Worm (Caenorhabditis elegans): Measurements from ENCODE around the gene wago-10.

wago-10 gene

DNA sequence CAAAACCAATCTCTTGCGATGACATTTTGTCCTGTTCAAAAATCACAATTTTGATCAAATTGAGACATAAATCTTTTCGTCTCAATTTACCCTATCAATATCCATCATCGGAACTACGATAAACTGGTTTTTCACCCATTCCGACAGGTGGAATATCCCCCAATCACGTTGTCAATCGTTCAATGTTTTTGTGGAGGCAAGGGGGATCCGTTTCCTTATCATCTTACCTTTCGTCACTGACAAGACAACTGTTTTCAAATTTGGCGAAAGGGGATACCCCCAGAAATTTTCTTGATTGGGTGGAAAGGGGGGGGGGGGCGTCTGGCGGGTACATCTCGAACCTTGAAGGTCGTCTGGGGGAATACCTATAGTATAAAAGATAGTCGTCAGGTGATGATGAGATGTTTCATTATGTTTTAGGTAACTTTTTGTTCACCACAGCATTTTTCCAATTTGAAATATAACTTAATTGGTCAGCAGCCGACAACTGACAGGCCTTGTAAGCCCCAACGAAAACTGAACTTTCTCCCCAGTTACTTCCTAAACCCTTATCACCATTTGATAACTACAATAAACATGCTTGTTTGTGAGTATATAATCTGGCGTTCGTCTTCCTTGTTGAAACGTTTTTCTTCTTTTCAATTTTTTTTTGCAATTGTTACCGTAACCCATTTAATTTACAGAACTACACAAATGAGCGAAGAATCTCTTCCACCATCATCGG, 38.2 kb downstream of the wago-10 start, which contains the start of gene ZK6.8:
ZK6.8 (plus strand) TSS at position 682 of the 724 bp plus-strand sequence.
- TF ChIP-seq unc-39 (tag; optimal IDR thresholded peaks at IDR 0.05) = no peak
- TF ChIP-seq ztf-11 (tag; optimal IDR thresholded peaks at IDR 0.05) = no peak
- no peak for TF ChIP-seq unc-62 (GFP tag; optimal IDR thresholded peaks at IDR 0.05)
- TF ChIP-seq bed-3 (GFP tag; optimal IDR thresholded peaks at IDR 0.05) = no peak
- TF ChIP-seq ceh-83 (GFP tag; optimal IDR thresholded peaks at IDR 0.05) = no peak
- TF ChIP-seq mep-1 (tag; optimal IDR thresholded peaks at IDR 0.05) = no peak

DNA sequence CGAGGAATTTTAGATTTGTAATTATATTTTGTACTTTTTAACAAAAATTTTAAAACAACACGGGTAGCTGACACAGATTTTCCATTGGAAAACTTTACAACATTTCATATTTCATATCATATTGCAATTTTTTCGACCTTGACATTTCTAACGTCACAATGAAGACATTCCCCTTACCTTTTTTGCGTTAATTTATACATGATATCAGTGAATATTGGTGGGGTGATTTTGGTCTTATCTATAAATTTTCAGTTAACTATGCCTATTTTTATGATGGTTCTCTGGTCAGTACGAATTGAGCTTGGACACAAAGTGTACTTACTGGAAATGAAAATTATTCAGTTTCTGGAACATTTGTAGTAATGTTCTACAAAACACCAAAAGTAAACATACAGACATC, 41.3 kb downstream of the wago-10 start:
- TF ChIP-seq lin-13 (tag; optimal IDR thresholded peaks at IDR 0.05) (no peak), M03D4.4 (tag; optimal IDR thresholded peaks at IDR 0.05) (no peak), lin-32 (GFP tag; optimal IDR thresholded peaks at IDR 0.05) (no peak), unc-120 (tag; optimal IDR thresholded peaks at IDR 0.05; ENCODE audit: poor library complexity, severe bottlenecking) (no peak)

DNA sequence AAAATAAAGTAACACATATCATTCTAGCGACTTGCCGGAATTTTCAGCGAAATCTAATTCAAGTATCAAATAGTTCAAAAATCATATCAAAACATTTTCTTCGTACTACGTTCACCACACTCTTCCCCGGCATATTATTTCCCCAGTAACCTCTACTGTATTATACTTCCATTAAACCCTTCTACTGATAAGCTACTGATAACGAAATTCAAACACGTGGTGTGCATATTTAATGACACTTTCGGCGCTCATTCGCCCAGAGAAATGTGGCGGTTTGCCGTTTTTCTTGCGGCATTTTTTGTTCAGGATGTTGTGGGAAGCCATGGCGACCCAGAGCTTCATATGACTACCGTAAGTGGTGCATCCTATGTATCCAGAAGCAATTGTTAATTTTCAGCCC, 42.3 kb downstream of the wago-10 start, which contains the start of gene lipl-5:
lipl-5 (plus strand) TSS at position 259 of the 400 bp plus-strand sequence.
- no peak for TF ChIP-seq mab-5 (tag; optimal IDR thresholded peaks at IDR 0.05)
- TF ChIP-seq drap-1 (GFP tag; optimal IDR thresholded peaks at IDR 0.05) = no peak
- TF ChIP-seq mep-1 (tag; optimal IDR thresholded peaks at IDR 0.05) = no peak
- TF ChIP-seq nhr-237 (tag; optimal IDR thresholded peaks at IDR 0.05) = no peak

DNA sequence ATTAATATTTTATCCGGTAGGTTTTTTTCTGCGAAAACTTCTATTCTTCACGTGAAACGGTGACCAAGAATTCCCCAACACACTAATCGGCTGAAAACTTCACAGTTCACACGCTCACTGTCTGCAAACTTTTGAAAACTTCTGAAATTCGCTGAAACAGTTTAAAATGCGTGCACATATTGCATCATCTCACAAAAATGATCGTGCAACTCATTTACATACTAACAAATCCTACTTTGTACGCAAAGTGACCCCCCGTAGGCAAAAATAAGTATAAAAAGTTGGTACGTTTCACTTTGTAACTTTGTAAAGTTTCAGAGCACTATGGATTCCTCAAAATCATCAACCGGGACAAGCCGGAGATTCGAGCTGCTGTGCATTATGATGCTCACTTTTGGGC, 45.2 kb downstream of the wago-10 start, which contains the start of gene ZK6.6:
ZK6.6 (plus strand) TSS at position 301 of the 400 bp plus-strand sequence.
- TF ChIP-seq hlh-1 (tag; optimal IDR thresholded peaks at IDR 0.05) = no peak
- TF ChIP-seq pha-4 (tag; optimal IDR thresholded peaks at IDR 0.05) = no peak
- no peak for TF ChIP-seq ces-1 (GFP tag; optimal IDR thresholded peaks at IDR 0.05)
- TF ChIP-seq tbx-8 (GFP tag; optimal IDR thresholded peaks at IDR 0.05) = no peak
- TF ChIP-seq lin-32 (GFP tag; optimal IDR thresholded peaks at IDR 0.05) = no peak
- no peak for TF ChIP-seq bed-3 (GFP tag; optimal IDR thresholded peaks at IDR 0.05)
- TF ChIP-seq snpc-4 (tag; optimal IDR thresholded peaks at IDR 0.05) = no peak
- TF ChIP-seq lsy-2 (tag; optimal IDR thresholded peaks at IDR 0.05) = no peak
- TF ChIP-seq nhr-76 (tag; optimal IDR thresholded peaks at IDR 0.05) = no peak
- no peak for TF ChIP-seq blmp-1 (tag; optimal IDR thresholded peaks at IDR 0.05)
- TF ChIP-seq nhr-12 (tag; optimal IDR thresholded peaks at IDR 0.05) = no peak
- no peak for TF ChIP-seq zip-8 (tag; optimal IDR thresholded peaks at IDR 0.05)
- TF ChIP-seq ceh-43 (GFP tag; optimal IDR thresholded peaks at IDR 0.05) = no peak
- no peak for TF ChIP-seq mab-5 (tag; optimal IDR thresholded peaks at IDR 0.05)
- TF ChIP-seq ztf-11 (tag; optimal IDR thresholded peaks at IDR 0.05) = no peak
- no peak for TF ChIP-seq mls-2 (tag; optimal IDR thresholded peaks at IDR 0.05)
- TF ChIP-seq ham-2 (GFP tag; optimal IDR thresholded peaks at IDR 0.05) = no peak

DNA sequence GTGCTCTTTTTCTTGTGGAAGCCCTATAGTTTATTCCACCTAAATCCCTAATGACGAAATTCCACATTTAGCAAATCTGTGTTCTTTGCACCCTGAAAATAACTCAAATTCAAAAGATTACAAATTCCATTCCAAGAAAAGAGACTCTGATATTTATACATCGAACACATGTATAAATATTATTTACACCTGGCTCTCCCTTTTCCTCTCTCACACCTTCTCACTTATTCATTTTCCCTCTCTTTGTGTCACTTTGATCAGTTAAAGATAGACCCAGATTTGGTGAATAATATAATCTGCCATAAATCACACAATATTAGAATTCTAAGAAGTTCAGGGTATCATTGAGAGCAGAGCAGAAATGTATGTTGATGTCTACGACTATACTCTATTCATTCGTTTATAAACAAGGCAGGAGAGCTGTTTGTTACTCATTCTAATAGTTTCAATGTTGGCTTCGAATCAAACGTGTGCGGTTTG, 49.0 kb downstream of the wago-10 start, which contains the start of gene nhr-254:
nhr-254 (plus strand) TSS at position 430 of the 480 bp plus-strand sequence.
- no peak for TF ChIP-seq unc-39 (tag; optimal IDR thresholded peaks at IDR 0.05)
- no peak for TF ChIP-seq nhr-12 (tag; optimal IDR thresholded peaks at IDR 0.05)

DNA sequence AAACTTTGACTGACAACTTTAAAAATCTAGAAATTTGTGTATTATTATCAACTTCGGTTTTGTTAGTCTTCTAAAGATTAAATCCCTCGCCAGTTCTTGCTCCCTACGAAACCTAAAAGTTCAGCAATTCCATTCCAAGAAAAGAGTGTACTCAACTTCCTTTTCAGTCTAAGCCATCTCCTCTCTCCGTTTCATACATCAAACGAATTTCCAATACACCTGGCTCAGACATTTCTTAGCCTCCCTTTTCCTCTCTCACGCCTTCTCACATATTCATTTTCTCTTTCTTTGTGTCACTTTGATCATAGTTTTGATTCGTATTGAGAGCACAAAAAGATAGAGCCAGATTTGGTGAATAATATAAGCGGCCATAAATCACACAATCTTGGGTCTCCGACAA, 53.1 kb downstream of the wago-10 start, which contains the start of gene nhr-253:
nhr-253 (plus strand) TSS at position 285 of the 400 bp plus-strand sequence.
- TF ChIP-seq hlh-1 (tag; optimal IDR thresholded peaks at IDR 0.05) (no peak), nhr-237 (tag; optimal IDR thresholded peaks at IDR 0.05) (no peak), lin-13 (tag; optimal IDR thresholded peaks at IDR 0.05) (no peak), ztf-11 (tag; optimal IDR thresholded peaks at IDR 0.05) (no peak), lin-32 (GFP tag; optimal IDR thresholded peaks at IDR 0.05) (no peak), zip-8 (tag; optimal IDR thresholded peaks at IDR 0.05) (no peak), unc-39 (tag; optimal IDR thresholded peaks at IDR 0.05) (no peak), sptf-1 (tag; optimal IDR thresholded peaks at IDR 0.05) (no peak), ceh-39 (tag; optimal IDR thresholded peaks at IDR 0.05) (no peak), sem-2 (GFP tag; optimal IDR thresholded peaks at IDR 0.05) (no peak), ceh-83 (GFP tag; optimal IDR thresholded peaks at IDR 0.05) (no peak), nhr-12 (tag; optimal IDR thresholded peaks at IDR 0.05) (no peak)
